Fruit fly (Drosophila melanogaster): ENCODE data around the gene Atac3.
A peak's percentile ranks its signal among the peaks of the same experiment; 100 is the strongest.

Atac3 gene

DNA sequence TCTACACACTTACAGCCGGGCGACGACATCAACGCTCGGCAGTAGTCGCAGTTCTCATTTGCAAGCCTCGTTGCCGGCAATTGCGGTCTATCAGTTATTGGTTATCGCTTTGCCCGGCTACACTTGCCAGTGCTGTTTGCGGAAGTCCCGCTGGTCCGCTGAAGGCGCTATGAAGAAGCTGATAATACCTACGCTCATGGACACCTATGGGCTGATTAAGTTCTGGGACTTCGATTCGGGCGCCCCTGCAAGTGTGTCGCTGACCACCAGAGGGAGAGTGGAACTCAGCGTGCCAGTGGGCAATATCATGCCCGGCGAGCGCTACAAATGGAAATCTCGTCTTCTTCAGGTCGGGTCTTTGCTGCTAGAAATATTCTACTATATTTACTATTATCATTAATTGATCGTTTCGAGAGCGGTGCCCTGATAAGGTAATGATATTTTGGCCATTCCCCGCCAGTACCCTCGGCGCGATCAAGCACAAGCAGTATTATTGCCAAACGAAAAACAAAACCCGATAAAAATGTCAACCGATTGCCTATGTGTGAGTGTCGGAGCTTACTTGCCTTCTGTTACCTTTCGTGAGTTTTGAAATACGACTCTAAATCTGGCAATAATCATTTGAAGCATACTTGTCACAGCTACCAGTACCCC, 27.7 kb downstream of the Atac3 start (continued):
- peak; percentile 58 for TF ChIP-seq CG18599 (GFP tag; optimal IDR thresholded peaks at IDR 0.05)
- TF ChIP-seq MBD-R2 (GFP tag; IDR thresholded peaks at IDR 0.05): no peak
- no peak for TF ChIP-seq peb (GFP tag; IDR thresholded peaks at IDR 0.05)
- no peak for TF ChIP-seq grau (tag; optimal IDR thresholded peaks at IDR 0.05)
- TF ChIP-seq Fer1 (GFP tag; optimal IDR thresholded peaks at IDR 0.05): peak; percentile 34
- TF ChIP-seq mirr (GFP tag; optimal IDR thresholded peaks at IDR 0.05): peak; percentile 72
- TF ChIP-seq CG7745 (tag; optimal IDR thresholded peaks at IDR 0.05): no peak
- TF ChIP-seq Hey (tag; optimal IDR thresholded peaks at IDR 0.05): peak; percentile 15
- no peak for TF ChIP-seq Mes4 (GFP tag; optimal IDR thresholded peaks at IDR 0.05)
- no peak for TF ChIP-seq CG8281 (tag; optimal IDR thresholded peaks at IDR 0.05)
- no peak for TF ChIP-seq CG13424 (tag; optimal IDR thresholded peaks at IDR 0.05)
- 0 out of 3 replicates have a peak, but pooled peaks have one; percentile 8 for TF ChIP-seq ci (GFP tag; IDR thresholded peaks at IDR 0.05)
- peak; percentile 83 for TF ChIP-seq CG10543 (GFP tag; optimal IDR thresholded peaks at IDR 0.05)
- TF ChIP-seq ERR (GFP tag; optimal IDR thresholded peaks at IDR 0.05): peak; percentile 15
- TF ChIP-seq CG13894 (tag; optimal IDR thresholded peaks at IDR 0.05): no peak
- TF ChIP-seq Dbx (GFP tag; IDR thresholded peaks at IDR 0.05): peak; percentile 28; the same call in 1 of the 3 replicates
- peak; percentile 58 for TF ChIP-seq lab (GFP tag; optimal IDR thresholded peaks at IDR 0.05)
- TF ChIP-seq crol (GFP tag; IDR thresholded peaks at IDR 0.05): peak; percentile 60
- TF ChIP-seq sug (tag; optimal IDR thresholded peaks at IDR 0.05): peak; percentile 92
- TF ChIP-seq CG15479 (GFP tag; optimal IDR thresholded peaks at IDR 0.05): peak; percentile 95
- no peak for TF ChIP-seq CG17385 (GFP tag; optimal IDR thresholded peaks at IDR 0.05)
- TF ChIP-seq CG7987 (GFP tag; optimal IDR thresholded peaks at IDR 0.05): peak; percentile 11
- no peak for TF ChIP-seq Xrp1 (GFP tag; IDR thresholded peaks at IDR 0.05)
- TF ChIP-seq exex (tag; optimal IDR thresholded peaks at IDR 0.05): peak; percentile 100
- no peak for TF ChIP-seq ttk (GFP tag; IDR thresholded peaks at IDR 0.05)
- no peak for TF ChIP-seq Doc2 (GFP tag; IDR thresholded peaks at IDR 0.05)
- TF ChIP-seq HmgZ (tag; optimal IDR thresholded peaks at IDR 0.05): peak; percentile 53
- TF ChIP-seq GATAe (GFP tag; conservative IDR thresholded peaks at IDR 0.05): peak; percentile 30
- peak; percentile 51 for TF ChIP-seq Deaf1 (tag; optimal IDR thresholded peaks at IDR 0.05)
- TF ChIP-seq CG34376 (GFP tag; optimal IDR thresholded peaks at IDR 0.05): peak; percentile 98
- TF ChIP-seq so (GFP tag; IDR thresholded peaks at IDR 0.05): 0 out of 3 replicates have a peak, but pooled peaks have one; percentile 33
- TF ChIP-seq unc-4 (GFP tag; IDR thresholded peaks at IDR 0.05; ENCODE audit: partially characterized antibody): no peak
- TF ChIP-seq Nf-YC (tag; optimal IDR thresholded peaks at IDR 0.05): no peak
- TF ChIP-seq CG10462 (GFP tag; optimal IDR thresholded peaks at IDR 0.05): no peak
- TF ChIP-seq Adf1 (GFP tag; IDR thresholded peaks at IDR 0.05): peak; percentile 21; the same call in 1 of the 2 replicates

DNA sequence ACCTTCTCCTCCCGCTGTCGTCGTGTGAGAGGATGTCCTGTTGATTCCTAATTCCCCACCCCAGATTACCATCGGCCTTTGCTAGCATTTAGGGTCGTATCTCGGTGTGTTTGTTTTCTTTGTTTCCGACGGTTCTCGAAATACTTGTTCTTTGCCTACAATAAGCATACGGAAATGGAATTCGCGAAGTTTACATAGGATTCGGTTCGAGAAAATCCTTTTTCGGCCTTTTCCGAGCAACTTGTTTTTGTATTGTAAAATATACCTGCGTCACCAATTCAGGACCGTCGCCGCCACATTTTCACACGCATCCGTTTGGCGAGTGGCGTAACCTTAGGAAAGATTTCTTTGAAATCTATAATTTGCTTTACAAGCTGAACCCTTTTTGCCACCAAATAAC, 29.3 kb downstream of the Atac3 start:
- TF ChIP-seq Asciz (GFP tag; optimal IDR thresholded peaks at IDR 0.05) (no peak), cad (GFP tag; optimal IDR thresholded peaks at IDR 0.05) (peak; percentile 56), br (optimal IDR thresholded peaks at IDR 0.05) (no peak), HLH54F (GFP tag; optimal IDR thresholded peaks at IDR 0.05) (no peak), CG15479 (GFP tag; optimal IDR thresholded peaks at IDR 0.05) (peak; percentile 69), tll (GFP tag; optimal IDR thresholded peaks at IDR 0.05) (peak in 1 of 2 experiments; percentile 52)
